Worm (Caenorhabditis elegans): ENCODE measurements around the gene C35D10.17.

ce11 chrIII:4826606-4827005, 40.3 kb upstream of the C35D10.17 start, which contains the start of gene F26A1.3:
- no peak for TF ChIP-seq mdl-1 (tag; optimal IDR thresholded peaks at IDR 0.05)
- no peak for TF ChIP-seq ama-1 (optimal IDR thresholded peaks at IDR 0.05)

Data from whole organism, L3 larva.